Fruit fly (Drosophila melanogaster) whole organism, embryonic: Measurements from ENCODE around the gene Fie.
A peak's percentile ranks its signal among the peaks of the same experiment; 100 is the strongest.

ENCODE experiments used
- Awh ChIP-seq: fragments of 200-800 bp; sonication (Bioruptor generic); IDR thresholded peaks from 2 replicates; pipeline ENCODE4, ENCODE4 v1.3.6; 2022; ENCODE audit warnings: missing biosample characterization, missing genetic modification characterization
- Blimp-1 ChIP-seq: fragments of 200-800 bp; sonication (Bioruptor generic); optimal IDR thresholded peaks from 3 replicates; lab custom pipeline; 2018; ENCODE audit warnings: missing biosample characterization, missing genetic modification characterization, mild to moderate bottlenecking, moderate library complexity, missing genetic modification reagents
- CG10267 ChIP-seq: fragments of 200-800 bp; sonication (Bioruptor generic); optimal IDR thresholded peaks from 2 replicates; lab custom pipeline; 2018; ENCODE audit warnings: missing biosample characterization, mild to moderate bottlenecking, missing genetic modification characterization, moderate library complexity
- CG10431 ChIP-seq: fragments of 200-800 bp; sonication (Bioruptor generic); optimal IDR thresholded peaks from 3 replicates; lab custom pipeline; 2018; ENCODE audit warnings: missing biosample characterization, mild to moderate bottlenecking, missing genetic modification characterization
- CG10979 ChIP-seq: fragments of 200-800 bp; sonication (Bioruptor generic); optimal IDR thresholded peaks from 2 replicates; lab custom pipeline; 2018; ENCODE audit warnings: missing biosample characterization, mild to moderate bottlenecking, missing genetic modification characterization, moderate library complexity
- CG11093 ChIP-seq: fragments of 200-800 bp; sonication (Bioruptor generic); IDR thresholded peaks from 3 replicates; pipeline ENCODE4 v1.3.6; 2022; ENCODE audit warnings: missing biosample characterization, missing genetic modification characterization
- CG12391 ChIP-seq: fragments of 200-800 bp; sonication (Bioruptor generic); optimal IDR thresholded peaks from 3 replicates; lab custom pipeline; 2018; ENCODE audit warnings: missing biosample characterization, mild to moderate bottlenecking, missing genetic modification characterization, moderate library complexity
- CG13123 ChIP-seq: fragments of 200-800 bp; sonication (Bioruptor generic); optimal IDR thresholded peaks from 2 replicates; lab custom pipeline; 2016; ENCODE audit warnings: missing biosample characterization, missing genetic modification characterization
- CG1603 ChIP-seq: fragments of 200-800 bp; sonication (Bioruptor generic); optimal IDR thresholded peaks from 2 replicates; lab custom pipeline; 2019; ENCODE audit warnings: missing biosample characterization, mild to moderate bottlenecking, missing genetic modification characterization, moderate library complexity
- CG17568 ChIP-seq: fragments of 200-800 bp; sonication (Bioruptor generic); optimal IDR thresholded peaks from 2 replicates; lab custom pipeline; 2018; ENCODE audit warnings: missing biosample characterization, mild to moderate bottlenecking, missing genetic modification characterization, moderate library complexity
- CG2678 ChIP-seq: fragments of 200-800 bp; sonication (Bioruptor generic); optimal IDR thresholded peaks from 3 replicates; lab custom pipeline; 2019; ENCODE audit warnings: missing biosample characterization, mild to moderate bottlenecking, missing genetic modification characterization, moderate library complexity
- CG2712 ChIP-seq: fragments of 200-800 bp; optimal IDR thresholded peaks from 3 replicates; lab custom pipeline; 2019; ENCODE audit warnings: missing biosample characterization, mild to moderate bottlenecking, missing genetic modification characterization, moderate library complexity
- CG3163 ChIP-seq: fragments of 200-800 bp; sonication (Bioruptor generic); optimal IDR thresholded peaks from 3 replicates; lab custom pipeline; 2016; ENCODE audit warnings: missing biosample characterization, missing genetic modification characterization
- CG32532 ChIP-seq: fragments of 200-800 bp; sonication (Bioruptor generic); IDR thresholded peaks from 2 replicates; pipeline ENCODE4 v1.3.6; 2022; ENCODE audit warnings: missing biosample characterization, missing genetic modification characterization
- CG4360 ChIP-seq: fragments of 200-800 bp; sonication (Bioruptor generic); IDR thresholded peaks from 2 replicates; pipeline ENCODE4 v1.3.6; 2022; ENCODE audit warnings: missing biosample characterization, missing genetic modification characterization
- CG7928 ChIP-seq: fragments of 200-800 bp; sonication (Bioruptor generic); optimal IDR thresholded peaks from 2 replicates; lab custom pipeline; 2017; ENCODE audit warnings: missing biosample characterization, mild to moderate bottlenecking, missing genetic modification characterization
- CG8388 ChIP-seq: fragments of 200-800 bp; sonication (Bioruptor generic); optimal IDR thresholded peaks from 2 replicates; lab custom pipeline; 2019; ENCODE audit warnings: missing biosample characterization, mild to moderate bottlenecking, missing genetic modification characterization, moderate library complexity
- CG9727 ChIP-seq: fragments of 200-800 bp; sonication (Bioruptor generic); optimal IDR thresholded peaks from 3 replicates; lab custom pipeline; 2017; ENCODE audit warnings: missing biosample characterization, mild to moderate bottlenecking, missing genetic modification characterization
- Dfd ChIP-seq, 2 experiments: fragments of >200 bp; optimal IDR thresholded peaks; 2 replicates each; lab custom pipeline; 2017; ENCODE audit warnings: missing biosample characterization in 2 of 2, missing genetic modification characterization in 2 of 2
- H2.0 ChIP-seq: fragments of 200-800 bp; sonication (Bioruptor generic); IDR thresholded peaks from 2 replicates; pipeline ENCODE4 v1.3.6; 2022; ENCODE audit warnings: missing biosample characterization, missing genetic modification characterization
- HLHmδ ChIP-seq: fragments of 200-800 bp; sonication (Bioruptor generic); optimal IDR thresholded peaks from 2 replicates; lab custom pipeline; 2018; ENCODE audit warnings: missing biosample characterization, mild to moderate bottlenecking, missing genetic modification characterization, moderate library complexity
- NC2β ChIP-seq: fragments of 200-800 bp; sonication (Bioruptor generic); optimal IDR thresholded peaks from 2 replicates; lab custom pipeline; 2016; ENCODE audit warnings: missing biosample characterization, missing genetic modification characterization
- NFAT ChIP-seq: fragments of 200-800 bp; sonication (Bioruptor generic); IDR thresholded peaks from 2 replicates; pipeline ENCODE4 v1.3.6; 2022; ENCODE audit warnings: missing biosample characterization, missing genetic modification characterization
- Nf-YA ChIP-seq: fragments of 200-800 bp; sonication (Bioruptor generic); IDR thresholded peaks from 2 replicates; pipeline ENCODE4 v1.3.6; 2022; ENCODE audit warnings: missing biosample characterization, missing genetic modification characterization
- PHDP ChIP-seq: fragments of 200-800 bp; sonication (Bioruptor generic); optimal IDR thresholded peaks from 3 replicates; lab custom pipeline; 2018; ENCODE audit warnings: missing biosample characterization, mild to moderate bottlenecking, missing genetic modification characterization, moderate library complexity
- Taf1 ChIP-seq: fragments of 200-800 bp; sonication (Bioruptor generic); IDR thresholded peaks from 2 replicates; pipeline ENCODE4 v1.3.6; 2022; ENCODE audit warnings: missing biosample characterization, missing genetic modification characterization
- Xrp1 ChIP-seq: fragments of 200-800 bp; sonication (Bioruptor generic); IDR thresholded peaks from 2 replicates; pipeline ENCODE4 v1.3.6; 2022; ENCODE audit warnings: missing biosample characterization, missing genetic modification characterization
- al ChIP-seq: fragments of 200-800 bp; sonication (Bioruptor generic); IDR thresholded peaks from 2 replicates; pipeline ENCODE4 v1.3.6; 2022; ENCODE audit warnings: missing biosample characterization, missing genetic modification characterization
- bsh ChIP-seq, 2 experiments: fragments of 200-800 bp; sonication (Bioruptor generic); optimal IDR thresholded peaks; 2 replicates each; lab custom pipeline; 2017 to 2018; ENCODE audit warnings: mild to moderate bottlenecking in 2 of 2, missing biosample characterization in 2 of 2, missing genetic modification characterization in 2 of 2, moderate library complexity in 1 of 2
- cad ChIP-seq: fragments of >200 bp; optimal IDR thresholded peaks from 2 replicates; lab custom pipeline; 2017; ENCODE audit warnings: missing biosample characterization, missing genetic modification characterization
- ci ChIP-seq: fragments of 200-800 bp; sonication (Bioruptor generic); IDR thresholded peaks from 3 replicates; pipeline ENCODE4 v1.3.6; 2022; ENCODE audit warnings: missing biosample characterization, missing genetic modification characterization
- dmrt11E ChIP-seq: fragments of 200-800 bp; sonication (Bioruptor generic); optimal IDR thresholded peaks from 3 replicates; lab custom pipeline; 2018; ENCODE audit warnings: missing biosample characterization, mild to moderate bottlenecking, missing genetic modification characterization, moderate library complexity
- dpn ChIP-seq, 2 experiments: fragments of 200-800 bp; sonication (Bioruptor generic); optimal IDR thresholded peaks; 3 replicates each; lab custom pipeline; 2016; ENCODE audit warnings: missing biosample characterization in 2 of 2, missing genetic modification characterization in 2 of 2
- gem ChIP-seq: fragments of 200-800 bp; sonication (Bioruptor generic); optimal IDR thresholded peaks from 2 replicates; lab custom pipeline; 2019; ENCODE audit warnings: missing biosample characterization, mild to moderate bottlenecking, missing genetic modification characterization, moderate library complexity
- gt ChIP-seq: fragments of 200-800 bp; sonication (Bioruptor generic); IDR thresholded peaks from 2 replicates; pipeline ENCODE4 v1.3.6; 2022; ENCODE audit warnings: missing biosample characterization, missing genetic modification characterization
- jumu ChIP-seq: fragments of 200-800 bp; sonication (Bioruptor generic); optimal IDR thresholded peaks from 3 replicates; lab custom pipeline; 2016; ENCODE audit warnings: missing biosample characterization, missing genetic modification characterization
- lbe ChIP-seq: fragments of 200-800 bp; sonication (Bioruptor generic); optimal IDR thresholded peaks from 2 replicates; lab custom pipeline; 2016; ENCODE audit warnings: missing biosample characterization, mild to moderate bottlenecking, missing genetic modification characterization
- maf-S ChIP-seq: fragments of 200-800 bp; sonication (Bioruptor generic); optimal IDR thresholded peaks from 2 replicates; lab custom pipeline; 2016; ENCODE audit warnings: missing biosample characterization, missing genetic modification characterization
- mam ChIP-seq: fragments of 200-800 bp; sonication (Bioruptor generic); optimal IDR thresholded peaks from 3 replicates; lab custom pipeline; 2016; ENCODE audit warnings: missing biosample characterization, missing genetic modification characterization
- ranshi ChIP-seq: fragments of 200-800 bp; sonication (Bioruptor generic); IDR thresholded peaks from 2 replicates; pipeline ENCODE4 v1.3.6; 2022; ENCODE audit warnings: missing biosample characterization, missing genetic modification characterization
- row ChIP-seq: fragments of 200-800 bp; sonication (Bioruptor generic); IDR thresholded peaks from 3 replicates; pipeline ENCODE4 v1.3.6; 2022; ENCODE audit warnings: missing biosample characterization, missing genetic modification characterization
- sens ChIP-seq: fragments of 200-800 bp; sonication (Bioruptor generic); peaks from one replicate; lab custom pipeline; 2016; ENCODE audit warnings: missing biosample characterization, missing genetic modification characterization
- sisA ChIP-seq: fragments of 200-800 bp; sonication (Bioruptor generic); IDR thresholded peaks from 2 replicates; pipeline ENCODE4 v1.3.6; 2022; ENCODE audit warnings: missing biosample characterization, missing genetic modification characterization
- unpg ChIP-seq: fragments of 200-800 bp; sonication (Bioruptor generic); optimal IDR thresholded peaks from 3 replicates; lab custom pipeline; 2018; ENCODE audit warnings: missing biosample characterization, mild to moderate bottlenecking, missing genetic modification characterization, moderate library complexity
- wdn ChIP-seq: fragments of 200-800 bp; sonication (Bioruptor generic); IDR thresholded peaks from 2 replicates; pipeline ENCODE4 v1.3.6; 2022; ENCODE audit warnings: missing biosample characterization, missing genetic modification characterization
- zf30C ChIP-seq: fragments of 200-800 bp; sonication (Bioruptor generic); optimal IDR thresholded peaks from 3 replicates; lab custom pipeline; 2018; ENCODE audit warnings: missing biosample characterization, mild to moderate bottlenecking, missing genetic modification characterization
- zfh1 ChIP-seq: fragments of 200-800 bp; sonication (Bioruptor generic); IDR thresholded peaks from 3 replicates; pipeline ENCODE4 v1.3.6; 2022; ENCODE audit warnings: missing biosample characterization, missing genetic modification characterization

Gene Fie

DNA sequence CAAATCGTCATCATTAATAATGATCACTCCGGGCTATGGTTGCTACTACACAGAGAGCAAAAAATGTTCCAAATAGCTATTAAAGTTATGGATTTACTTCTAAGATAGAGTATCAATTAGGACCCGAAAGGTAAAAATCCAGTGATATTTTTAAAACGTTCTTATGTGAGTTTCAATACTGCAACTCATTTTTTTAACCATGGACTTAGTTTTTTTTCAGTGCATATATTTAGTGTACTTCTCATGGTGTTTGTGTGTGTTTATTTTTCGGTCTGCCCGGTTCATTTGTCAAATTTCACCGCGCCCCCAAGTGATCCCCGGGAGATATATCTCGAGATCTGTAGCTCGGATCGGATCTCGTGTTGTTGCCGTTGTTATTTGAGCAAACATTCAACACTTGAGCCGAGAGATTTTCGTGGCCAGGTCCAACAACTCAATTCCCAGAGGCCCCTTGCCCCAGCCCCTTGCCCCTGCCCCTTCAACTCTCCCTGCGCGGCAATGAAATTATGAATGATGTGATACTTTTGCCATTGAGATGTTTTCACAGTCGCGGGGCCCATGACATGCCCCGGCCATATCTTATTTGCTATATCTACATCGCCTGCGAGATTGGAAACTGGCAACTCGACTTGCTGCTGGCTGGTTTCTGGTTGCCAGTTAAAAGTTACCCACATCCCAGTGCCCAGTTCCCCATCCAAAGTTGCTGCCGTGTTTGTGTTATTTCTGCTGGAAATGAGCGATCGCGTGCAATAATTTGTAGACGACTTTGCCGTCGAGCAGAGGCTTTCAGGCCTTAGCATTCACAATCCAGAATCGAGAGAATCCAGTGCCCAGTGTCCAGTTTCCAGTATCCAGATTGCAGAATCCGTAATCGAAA lies 29.6 kb upstream of the Fie start (continued):
- peak; percentile 63 for TF ChIP-seq PHDP (tag; lab: Kevin White, UChicago)
- no peak for TF ChIP-seq HLHmδ (GFP tag; lab: Kevin White, UChicago)
- TF ChIP-seq zf30C (GFP tag; lab: Kevin White, UChicago) = peak; percentile 75

DNA sequence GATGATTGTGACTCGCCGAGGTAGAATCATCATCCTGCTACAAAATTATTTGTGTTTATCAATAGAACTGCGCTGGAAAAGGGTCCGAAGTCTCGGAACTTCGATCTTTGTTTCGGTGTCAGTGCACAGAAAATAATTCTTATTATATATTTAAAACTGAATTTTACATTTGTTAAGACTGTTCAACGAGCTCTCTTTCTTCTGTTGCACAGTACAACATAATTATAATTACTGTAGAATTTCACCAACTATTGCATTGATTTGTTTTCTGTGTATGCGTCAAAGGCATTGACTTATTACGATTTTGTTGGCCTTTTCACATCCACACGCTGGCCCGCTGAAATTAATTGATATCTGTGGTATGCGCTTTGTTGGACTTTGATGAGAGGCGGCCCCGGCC lies 28.9 kb upstream of the Fie start:
- peak; percentile 10 for TF ChIP-seq CG1603
- TF ChIP-seq sisA = 0 out of 2 replicates have a peak, but pooled peaks have one; percentile 28
- TF ChIP-seq gem (tag; lab: Kevin White, UChicago) = peak; percentile 36
- no peak for TF ChIP-seq Nf-YA (GFP tag; lab: Robert Waterston, UW)
- TF ChIP-seq sens (GFP tag; lab: Kevin White, UChicago) = peak; percentile 63
- peak; percentile 2 for TF ChIP-seq Blimp-1 (GFP tag; lab: Kevin White, UChicago)
- TF ChIP-seq lbe = no peak
- TF ChIP-seq zfh1 = 0 out of 3 replicates have a peak, but pooled peaks have one; percentile 32
- 0 out of 3 replicates have a peak, but pooled peaks have one; percentile 13 for TF ChIP-seq CG11093 (GFP tag; lab: Robert Waterston, UW)
- no peak for TF ChIP-seq ranshi (GFP tag; lab: Robert Waterston, UW)
- TF ChIP-seq maf-S (GFP tag; lab: Kevin White, UChicago) = no peak
- TF ChIP-seq dmrt11E (tag; lab: Kevin White, UChicago) = peak; percentile 41
- peak; percentile 34 for TF ChIP-seq CG2712 (tag; lab: Kevin White, UChicago)
- peak; percentile 6 for TF ChIP-seq CG8388 (GFP tag; lab: Kevin White, UChicago)
- TF ChIP-seq zf30C (GFP tag; lab: Kevin White, UChicago) = peak; percentile 46
- peak; percentile 51; the same call in 1 of the 2 replicates for TF ChIP-seq Xrp1 (GFP tag; lab: Robert Waterston, UW)
- TF ChIP-seq NFAT (GFP tag; lab: Robert Waterston, UW) = no peak
- TF ChIP-seq gt (GFP tag; lab: Robert Waterston, UW) = no peak
- TF ChIP-seq mam (GFP tag; lab: Kevin White, UChicago) = no peak
- no peak for TF ChIP-seq CG2678 (tag; lab: Kevin White, UChicago)
- peak; percentile 25 for TF ChIP-seq unpg (GFP tag; lab: Kevin White, UChicago)
- no peak for TF ChIP-seq CG4360
- TF ChIP-seq Dfd (GFP tag; optimal IDR thresholded peaks at IDR 0.05; lab: Kevin White, UChicago) = no peak
- TF ChIP-seq jumu (GFP tag; lab: Kevin White, UChicago) = no peak
- peak; percentile 39; the same call in 1 of the 2 replicates for TF ChIP-seq Awh
- no peak for TF ChIP-seq H2.0
- TF ChIP-seq CG32532 (GFP tag; lab: Robert Waterston, UW) = no peak
- no peak for TF ChIP-seq Taf1
- TF ChIP-seq bsh (GFP tag; optimal IDR thresholded peaks at IDR 0.05; lab: Kevin White, UChicago) = peak in 1 of 2 experiments; percentile 38
- TF ChIP-seq ci (GFP tag; lab: Robert Waterston, UW) = 0 out of 3 replicates have a peak, but pooled peaks have one; percentile 11
- no peak for TF ChIP-seq CG10431
- TF ChIP-seq wdn (GFP tag; lab: Robert Waterston, UW) = no peak
- peak; percentile 16 for TF ChIP-seq CG10267
- peak; percentile 23; the same call in 1 of the 3 replicates for TF ChIP-seq row
- TF ChIP-seq CG13123 (GFP tag; lab: Kevin White, UChicago) = no peak
- TF ChIP-seq NC2β (GFP tag; lab: Kevin White, UChicago) = no peak
- no peak for TF ChIP-seq CG17568 (GFP tag; lab: Kevin White, UChicago)
- peak; percentile 38 for TF ChIP-seq CG9727 (GFP tag; lab: Kevin White, UChicago)
- TF ChIP-seq CG3163 (GFP tag; lab: Kevin White, UChicago) = no peak
- peak; percentile 26 for TF ChIP-seq CG10979
- TF ChIP-seq CG12391 = peak; percentile 17
- TF ChIP-seq dpn (GFP tag; optimal IDR thresholded peaks at IDR 0.05; lab: Kevin White, UChicago) = no peak
- no peak for TF ChIP-seq al (GFP tag; lab: Robert Waterston, UW)
- TF ChIP-seq CG7928 (GFP tag; lab: Kevin White, UChicago) = no peak
- TF ChIP-seq cad (GFP tag; lab: Kevin White, UChicago) = no peak
- TF ChIP-seq, all 482 proteins: peak for 21
